Worm (Caenorhabditis elegans) whole organism, young adult: ENCODE data around the gene Y22D7AL.9.

Source experiments
- B0261.1 ChIP-seq: sonication (generic microtip); optimal IDR thresholded peaks from 2 replicates; lab custom pipeline; 2016; ENCODE audit warnings: mild to moderate bottlenecking, missing genetic modification characterization, moderate library complexity, missing compliant biosample characterization
- F10E7.11 ChIP-seq: sonication (generic microtip); optimal IDR thresholded peaks from 2 replicates; lab custom pipeline; 2017; ENCODE audit warnings: mild to moderate bottlenecking, missing genetic modification characterization, moderate library complexity, missing compliant biosample characterization
- F37B4.10 ChIP-seq: fragments of 200-800 bp; sonication (Bioruptor generic); IDR thresholded peaks from 2 replicates; pipeline ENCODE4 v1.3.6; 2022; ENCODE audit warnings: missing genetic modification characterization, missing compliant biosample characterization
- F39B2.1 ChIP-seq: fragments of 200-800 bp; sonication (Bioruptor generic); IDR thresholded peaks from 2 replicates; pipeline ENCODE4 v1.3.6; 2022; ENCODE audit warnings: missing genetic modification reagents, missing genetic modification characterization, missing compliant biosample characterization
- F49E8.2 ChIP-seq: sonication (generic microtip); optimal IDR thresholded peaks from 3 replicates; lab custom pipeline; 2017; ENCODE audit warnings: missing genetic modification characterization, mild to moderate bottlenecking, missing compliant biosample characterization, antibody characterized with exemption, moderate library complexity; ENCODE audit not compliant: insufficient read depth
- F52B5.7 ChIP-seq: sonication (generic microtip); optimal IDR thresholded peaks from 2 replicates; lab custom pipeline; 2016; ENCODE audit warnings: mild to moderate bottlenecking, missing genetic modification characterization, missing compliant biosample characterization
- F55B11.4 ChIP-seq: sonication (generic microtip); optimal IDR thresholded peaks from 2 replicates; lab custom pipeline; 2016; ENCODE audit warnings: missing compliant biosample characterization, missing genetic modification characterization, borderline replicate concordance; ENCODE audit not compliant: insufficient read depth
- T26A5.8 ChIP-seq: sonication (generic microtip); optimal IDR thresholded peaks from 2 replicates; lab custom pipeline; 2016; ENCODE audit warnings: missing genetic modification characterization, missing compliant biosample characterization
- Y67H2A.10 ChIP-seq: fragments of 200-800 bp; sonication (Bioruptor generic); conservative IDR thresholded peaks from 2 replicates; pipeline ENCODE4 v1.3.6; 2022; ENCODE audit warnings: missing genetic modification reagents, missing genetic modification characterization, missing compliant biosample characterization
- Y79H2A.3 ChIP-seq: fragments of 200-800 bp; sonication (Bioruptor generic); conservative IDR thresholded peaks from 2 replicates; pipeline ENCODE4 v1.3.6; 2022; ENCODE audit warnings: missing genetic modification reagents, missing genetic modification characterization, missing compliant biosample characterization
- ZK185.1 ChIP-seq: sonication (generic microtip); optimal IDR thresholded peaks from 2 replicates; lab custom pipeline; 2016; ENCODE audit warnings: mild to moderate bottlenecking, missing genetic modification characterization, missing compliant biosample characterization; ENCODE audit not compliant: poor library complexity, severe bottlenecking
- aptf-2 ChIP-seq: fragments of 200-800 bp; sonication (Bioruptor generic); conservative IDR thresholded peaks from 2 replicates; pipeline ENCODE4 v1.3.6; 2022; ENCODE audit warnings: missing genetic modification reagents, missing genetic modification characterization, missing compliant biosample characterization
- attf-6 ChIP-seq: fragments of 200-800 bp; sonication (Bioruptor generic); IDR thresholded peaks from 2 replicates; pipeline ENCODE4 v1.3.6; 2022; ENCODE audit warnings: missing genetic modification reagents, missing genetic modification characterization, missing compliant biosample characterization
- ccch-3 ChIP-seq: fragments of 200-800 bp; sonication (Bioruptor generic); optimal IDR thresholded peaks from 2 replicates; lab custom pipeline; 2018; ENCODE audit warnings: mild to moderate bottlenecking, missing genetic modification characterization, missing compliant biosample characterization
- cebp-2 ChIP-seq: fragments of 200-800 bp; sonication (Bioruptor generic); IDR thresholded peaks from 2 replicates; pipeline ENCODE4 v1.3.6; 2022; ENCODE audit warnings: missing genetic modification characterization, missing compliant biosample characterization
- ceh-40 ChIP-seq: fragments of 200-800 bp; sonication (Bioruptor generic); IDR thresholded peaks from 2 replicates; pipeline ENCODE4 v1.3.6; 2022; ENCODE audit warnings: missing genetic modification characterization, missing compliant biosample characterization
- chd-7 ChIP-seq: sonication (generic microtip); optimal IDR thresholded peaks from 2 replicates; lab custom pipeline; 2016; ENCODE audit warnings: mild to moderate bottlenecking, missing genetic modification characterization, moderate library complexity, missing compliant biosample characterization
- efl-1 ChIP-seq: fragments of 150-350 bp; optimal IDR thresholded peaks from 2 replicates; lab custom pipeline; 2014; ENCODE audit warnings: missing biosample characterization, missing genetic modification reagents, missing genetic modification characterization
- egl-44 ChIP-seq: fragments of 200-800 bp; sonication (Bioruptor generic); IDR thresholded peaks from 2 replicates; pipeline ENCODE4 v1.3.6; 2022; ENCODE audit warnings: missing genetic modification reagents, missing genetic modification characterization, missing compliant biosample characterization
- ets-4 ChIP-seq: fragments of 200-800 bp; sonication (Bioruptor generic); optimal IDR thresholded peaks from 2 replicates; lab custom pipeline; 2018; ENCODE audit warnings: mild to moderate bottlenecking, missing genetic modification characterization, missing compliant biosample characterization
- fkh-3 ChIP-seq: sonication (generic microtip); optimal IDR thresholded peaks from 2 replicates; lab custom pipeline; 2016; ENCODE audit warnings: mild to moderate bottlenecking, missing genetic modification characterization, missing compliant biosample characterization
- him-1 ChIP-seq: sonication (generic microtip); optimal IDR thresholded peaks from 2 replicates; lab custom pipeline; 2016; ENCODE audit warnings: missing genotype, missing genetic modification reagents, missing genetic modification characterization, missing compliant biosample characterization
- hlh-12 ChIP-seq: sonication (generic microtip); optimal IDR thresholded peaks from 2 replicates; lab custom pipeline; 2016; ENCODE audit warnings: missing genetic modification characterization, missing compliant biosample characterization
- hmg-1.2 ChIP-seq: fragments of 200-800 bp; sonication (Bioruptor generic); IDR thresholded peaks from 2 replicates; pipeline ENCODE4 v1.3.6; 2022; ENCODE audit warnings: missing genetic modification reagents, missing genetic modification characterization, missing compliant biosample characterization
- hmg-20 ChIP-seq: fragments of 200-800 bp; sonication (Bioruptor generic); IDR thresholded peaks from 2 replicates; pipeline ENCODE4 v1.3.6; 2022; ENCODE audit warnings: missing genetic modification reagents, missing genetic modification characterization, missing compliant biosample characterization
- hsf-1 ChIP-seq: fragments of 200-800 bp; sonication (Bioruptor generic); IDR thresholded peaks from 2 replicates; pipeline ENCODE4 v1.3.6; 2022; ENCODE audit warnings: missing genetic modification reagents, missing genetic modification characterization, missing compliant biosample characterization
- let-526 ChIP-seq: fragments of 200-800 bp; sonication (Bioruptor generic); IDR thresholded peaks from 2 replicates; pipeline ENCODE4 v1.3.6; 2022; ENCODE audit warnings: missing genetic modification reagents, missing genetic modification characterization, missing compliant biosample characterization
- lin-35 ChIP-seq, 3 experiments: fragments of 150-350 bp in 2 of 3; sonication (generic microtip) in 1 of 3; optimal IDR thresholded peaks; 2 replicates each; lab custom pipeline; 2014 to 2018; ENCODE audit warnings: missing biosample characterization in 3 of 3, missing genetic modification characterization in 3 of 3, missing genetic modification reagents in 3 of 3
- madf-3 ChIP-seq: fragments of 200-800 bp; sonication (Bioruptor generic); IDR thresholded peaks from 2 replicates; pipeline ENCODE4 v1.3.6; 2022; ENCODE audit warnings: missing genetic modification reagents, missing genetic modification characterization, missing compliant biosample characterization
- madf-6 ChIP-seq: fragments of 200-800 bp; sonication (Bioruptor generic); IDR thresholded peaks from 2 replicates; pipeline ENCODE4 v1.3.6; 2022; ENCODE audit warnings: missing genetic modification reagents, missing genetic modification characterization, missing compliant biosample characterization
- mcd-1 ChIP-seq: fragments of 200-800 bp; sonication (Bioruptor generic); IDR thresholded peaks from 2 replicates; pipeline ENCODE4 v1.3.6; 2022; ENCODE audit warnings: missing genetic modification reagents, missing genetic modification characterization, missing compliant biosample characterization
- mel-28 ChIP-seq: sonication (generic microtip); optimal IDR thresholded peaks from 2 replicates; lab custom pipeline; 2016; ENCODE audit warnings: borderline replicate concordance, mild to moderate bottlenecking, missing genetic modification characterization, missing compliant biosample characterization
- mxl-1 ChIP-seq: sonication (generic microtip); optimal IDR thresholded peaks from 2 replicates; lab custom pipeline; 2016; ENCODE audit warnings: missing genetic modification characterization, missing compliant biosample characterization
- nfya-2 ChIP-seq: fragments of 200-800 bp; sonication (Bioruptor generic); IDR thresholded peaks from 2 replicates; pipeline ENCODE4 v1.3.6; 2022; ENCODE audit warnings: missing genetic modification reagents, missing genetic modification characterization, missing compliant biosample characterization
- pha-4 ChIP-seq: fragments of 150-350 bp; sonication (generic microtip); optimal IDR thresholded peaks from 2 replicates; lab custom pipeline; 2014; ENCODE audit warnings: missing biosample characterization, missing genetic modification reagents, missing genetic modification characterization
- sdz-38 ChIP-seq: sonication (generic microtip); optimal IDR thresholded peaks from 2 replicates; lab custom pipeline; 2016; ENCODE audit warnings: missing genotype, missing genetic modification characterization, missing compliant biosample characterization
- snpc-1.1 ChIP-seq: sonication (generic microtip); optimal IDR thresholded peaks from 2 replicates; lab custom pipeline; 2017; ENCODE audit warnings: missing genetic modification characterization, mild to moderate bottlenecking, missing compliant biosample characterization, antibody characterized with exemption, moderate library complexity, missing genotype, missing genetic modification reagents; ENCODE audit not compliant: insufficient read depth
- snpc-1.3 ChIP-seq: sonication (generic microtip); optimal IDR thresholded peaks from 2 replicates; lab custom pipeline; 2017; ENCODE audit warnings: missing genetic modification characterization, mild to moderate bottlenecking, missing compliant biosample characterization, antibody characterized with exemption, moderate library complexity, missing genotype, missing genetic modification reagents; ENCODE audit not compliant: insufficient read depth
- snpc-3.4 ChIP-seq: sonication (generic microtip); optimal IDR thresholded peaks from 2 replicates; lab custom pipeline; 2017; ENCODE audit warnings: missing genetic modification characterization, mild to moderate bottlenecking, missing compliant biosample characterization, antibody characterized with exemption, moderate library complexity, missing genotype, missing genetic modification reagents
- tbx-9 ChIP-seq: sonication (generic microtip); optimal IDR thresholded peaks from 2 replicates; lab custom pipeline; 2016; ENCODE audit warnings: borderline replicate concordance, missing genetic modification characterization, inconsistent platforms, missing compliant biosample characterization
- unc-62 ChIP-seq: fragments of 150-350 bp; optimal IDR thresholded peaks from 2 replicates; lab custom pipeline; 2014; ENCODE audit warnings: missing biosample characterization, missing genetic modification reagents, missing genetic modification characterization
- zfh-2 ChIP-seq: fragments of 200-800 bp; sonication (Bioruptor generic); conservative IDR thresholded peaks from 2 replicates; pipeline ENCODE4 v1.3.6; 2022; ENCODE audit warnings: missing genetic modification reagents, missing genetic modification characterization, missing compliant biosample characterization
- ztf-26 ChIP-seq: sonication (generic microtip); optimal IDR thresholded peaks from 2 replicates; lab custom pipeline; 2017; ENCODE audit warnings: missing genetic modification characterization, missing compliant biosample characterization
- ztf-3 ChIP-seq: fragments of 200-800 bp; sonication (Bioruptor generic); optimal IDR thresholded peaks from 2 replicates; lab custom pipeline; 2018; ENCODE audit warnings: mild to moderate bottlenecking, missing genetic modification characterization, missing compliant biosample characterization

Gene Y22D7AL.9

DNA sequence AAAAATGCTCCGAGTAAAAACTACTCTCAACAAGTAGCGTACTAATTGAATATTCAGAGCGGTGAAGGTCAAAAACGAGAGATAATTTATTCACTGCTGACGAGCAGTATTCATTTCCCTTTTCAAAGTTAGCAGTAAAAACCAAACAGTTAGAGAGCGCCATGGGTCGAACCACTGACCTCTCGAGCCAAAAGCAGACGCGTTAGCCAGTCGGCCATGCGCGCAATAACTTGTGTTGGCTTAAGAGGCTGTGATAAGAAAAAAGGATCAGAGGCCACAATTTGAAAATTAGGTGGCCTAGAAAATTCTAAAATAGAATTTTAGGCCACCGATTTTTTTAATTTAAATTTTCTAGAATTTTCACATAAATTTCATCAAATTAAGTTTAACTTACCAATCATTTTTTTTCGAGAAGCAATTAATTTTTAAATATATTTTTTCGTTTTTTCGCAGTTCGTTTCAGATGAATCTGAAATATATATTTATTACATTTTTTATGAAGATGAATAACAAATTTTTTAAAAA is 13.1 kb downstream of the Y22D7AL.9 start, which contains the start of gene sms-3 (continued):
- TF ChIP-seq madf-3 (GFP tag; lab: Robert Waterston, UW) = no peak; the same call in none of the 2 replicates
- TF ChIP-seq egl-44 = peak; percentile 67; the same call in 1 of the 2 replicates
- peak; percentile 33 for TF ChIP-seq ztf-26
- TF ChIP-seq nfya-2 (GFP tag; lab: Robert Waterston, UW) = no peak
- TF ChIP-seq F37B4.10 (GFP tag; lab: Robert Waterston, UW) = no peak
- TF ChIP-seq mxl-1 (tag; lab: Kevin White, UChicago) = peak; percentile 59
- peak; percentile 55 for TF ChIP-seq hmg-1.2
- TF ChIP-seq snpc-3.4 (tag; lab: Kevin White, UChicago) = peak; percentile 68
- TF ChIP-seq mel-28 (tag; lab: Kevin White, UChicago) = no peak
- TF ChIP-seq F55B11.4 (tag; lab: Kevin White, UChicago) = no peak
- TF ChIP-seq ZK185.1 = peak; percentile 74
- no peak for TF ChIP-seq unc-62 (GFP tag; lab: Kevin White, UChicago)
- TF ChIP-seq tbx-9 (tag; lab: Kevin White, UChicago) = no peak
- no peak for TF ChIP-seq hmg-20 (GFP tag; lab: Robert Waterston, UW)
- peak; percentile 39; the same call in 1 of the 2 replicates for TF ChIP-seq ceh-40
- TF ChIP-seq sdz-38 (tag; lab: Kevin White, UChicago) = no peak
- TF ChIP-seq T26A5.8 (tag; lab: Kevin White, UChicago) = peak; percentile 12
- TF ChIP-seq pha-4 (tag; lab: Kevin White, UChicago) = no peak
- TF ChIP-seq attf-6 (GFP tag; lab: Robert Waterston, UW) = no peak
- TF ChIP-seq F10E7.11 = no peak
- peak; percentile 61 for TF ChIP-seq F52B5.7 (tag; lab: Kevin White, UChicago)
- no peak for TF ChIP-seq F39B2.1 (GFP tag; lab: Robert Waterston, UW)
- peak in 1 of 3 experiments; percentile 29 for TF ChIP-seq lin-35 (GFP tag; optimal IDR thresholded peaks at IDR 0.05; lab: Kevin White, UChicago)
- no peak for TF ChIP-seq efl-1 (GFP tag; lab: Kevin White, UChicago)
- TF ChIP-seq ets-4 (GFP tag; lab: Kevin White, UChicago) = no peak
- TF ChIP-seq ztf-3 (GFP tag; lab: Kevin White, UChicago) = no peak
- peak; percentile 30 for TF ChIP-seq fkh-3
- no peak for TF ChIP-seq ccch-3 (GFP tag; lab: Kevin White, UChicago)
- TF ChIP-seq chd-7 (tag; lab: Kevin White, UChicago) = peak; percentile 53
- TF ChIP-seq let-526 = no peak
- TF ChIP-seq him-1 = peak; percentile 71
- TF ChIP-seq snpc-1.1 (tag; lab: Kevin White, UChicago) = no peak
- no peak for TF ChIP-seq zfh-2
- TF ChIP-seq hlh-12 (tag; lab: Kevin White, UChicago) = peak; percentile 63
- no peak for TF ChIP-seq Y79H2A.3 (GFP tag; lab: Robert Waterston, UW)
- TF ChIP-seq madf-6 (GFP tag; lab: Robert Waterston, UW) = no peak
- peak; percentile 42; the same call in 1 of the 2 replicates for TF ChIP-seq mcd-1
- peak; percentile 81 for TF ChIP-seq B0261.1
- peak; percentile 30; the same call in 1 of the 2 replicates for TF ChIP-seq hsf-1
- no peak for TF ChIP-seq Y67H2A.10 (GFP tag; lab: Robert Waterston, UW)
- TF ChIP-seq snpc-1.3 (tag; lab: Kevin White, UChicago) = peak; percentile 64
- no peak for TF ChIP-seq aptf-2 (GFP tag; lab: Robert Waterston, UW)
- TF ChIP-seq F49E8.2 (tag; lab: Kevin White, UChicago) = peak; percentile 41
- TF ChIP-seq cebp-2 (GFP tag; lab: Robert Waterston, UW) = no peak
